Worm (Caenorhabditis elegans) whole organism, young adult: ENCODE measurements around the gene K09E2.3.
A peak's percentile ranks its signal among the peaks of the same experiment; 100 is the strongest.

Experiments used
- B0019.2 ChIP-seq: fragments of 200-800 bp; sonication (Bioruptor generic); conservative IDR thresholded peaks from 2 replicates; pipeline ENCODE4 v1.3.6; 2022; ENCODE audit warnings: missing genetic modification reagents, missing genetic modification characterization, missing compliant biosample characterization
- F10E7.11 ChIP-seq: sonication (generic microtip); optimal IDR thresholded peaks from 2 replicates; lab custom pipeline; 2017; ENCODE audit warnings: mild to moderate bottlenecking, missing genetic modification characterization, moderate library complexity, missing compliant biosample characterization
- F49E8.2 ChIP-seq: sonication (generic microtip); optimal IDR thresholded peaks from 3 replicates; lab custom pipeline; 2017; ENCODE audit warnings: missing genetic modification characterization, mild to moderate bottlenecking, missing compliant biosample characterization, antibody characterized with exemption, moderate library complexity; ENCODE audit not compliant: insufficient read depth
- Y53G8AR.9 ChIP-seq: fragments of 200-800 bp; sonication (Bioruptor generic); conservative IDR thresholded peaks from 2 replicates; pipeline ENCODE4 v1.3.6; 2022; ENCODE audit warnings: missing genetic modification reagents, missing genetic modification characterization, missing compliant biosample characterization
- Y79H2A.3 ChIP-seq: fragments of 200-800 bp; sonication (Bioruptor generic); conservative IDR thresholded peaks from 2 replicates; pipeline ENCODE4 v1.3.6; 2022; ENCODE audit warnings: missing genetic modification reagents, missing genetic modification characterization, missing compliant biosample characterization
- Y95B8A.8 ChIP-seq: fragments of 200-800 bp; sonication (Bioruptor generic); IDR thresholded peaks from 2 replicates; pipeline ENCODE4 v1.3.6; 2022; ENCODE audit warnings: missing genetic modification reagents, missing genetic modification characterization, missing compliant biosample characterization
- akir-1 ChIP-seq: fragments of 200-800 bp; sonication (Bioruptor generic); optimal IDR thresholded peaks from 2 replicates; lab custom pipeline; 2018; ENCODE audit warnings: mild to moderate bottlenecking, missing genetic modification characterization, moderate library complexity, missing compliant biosample characterization
- atf-7 ChIP-seq: sonication (generic microtip); optimal IDR thresholded peaks from 2 replicates; lab custom pipeline; 2017; ENCODE audit warnings: mild to moderate bottlenecking, missing genetic modification characterization, missing compliant biosample characterization
- attf-5 ChIP-seq: fragments of 200-800 bp; sonication (Bioruptor generic); optimal IDR thresholded peaks from 2 replicates; lab custom pipeline; 2018; ENCODE audit warnings: mild to moderate bottlenecking, missing genetic modification characterization, missing compliant biosample characterization
- attf-6 ChIP-seq: fragments of 200-800 bp; sonication (Bioruptor generic); IDR thresholded peaks from 2 replicates; pipeline ENCODE4 v1.3.6; 2022; ENCODE audit warnings: missing genetic modification reagents, missing genetic modification characterization, missing compliant biosample characterization
- cebp-1 ChIP-seq, 2 experiments: fragments of 200-800 bp in 1 of 2; sonication (Bioruptor generic) in 1 of 2; sonication (generic microtip) in 1 of 2; IDR thresholded peaks in 1 of 2; optimal IDR thresholded peaks in 1 of 2; 2 replicates each; pipeline versions ENCODE4 v1.3.6 to Lab custom; 2017 to 2022; ENCODE audit warnings: missing compliant biosample characterization in 2 of 2, missing genetic modification characterization in 2 of 2, mild to moderate bottlenecking in 1 of 2, missing genetic modification reagents in 1 of 2, moderate library complexity in 1 of 2
- cebp-2 ChIP-seq: fragments of 200-800 bp; sonication (Bioruptor generic); IDR thresholded peaks from 2 replicates; pipeline ENCODE4 v1.3.6; 2022; ENCODE audit warnings: missing genetic modification characterization, missing compliant biosample characterization
- ceh-91 ChIP-seq: fragments of 200-800 bp; sonication (Bioruptor generic); IDR thresholded peaks from 2 replicates; pipeline ENCODE4 v1.3.6; 2022; ENCODE audit warnings: missing genetic modification reagents, missing genetic modification characterization, missing compliant biosample characterization
- dox-1 ChIP-seq: fragments of 200-800 bp; sonication (Bioruptor generic); IDR thresholded peaks from 2 replicates; pipeline ENCODE4 v1.3.6; 2022; ENCODE audit warnings: missing genetic modification reagents, missing genetic modification characterization, missing compliant biosample characterization
- dpff-1 ChIP-seq: sonication (generic microtip); optimal IDR thresholded peaks from 2 replicates; lab custom pipeline; 2017; ENCODE audit warnings: mild to moderate bottlenecking, missing genetic modification characterization, missing compliant biosample characterization
- egl-44 ChIP-seq: fragments of 200-800 bp; sonication (Bioruptor generic); IDR thresholded peaks from 2 replicates; pipeline ENCODE4 v1.3.6; 2022; ENCODE audit warnings: missing genetic modification reagents, missing genetic modification characterization, missing compliant biosample characterization
- hlh-12 ChIP-seq: sonication (generic microtip); optimal IDR thresholded peaks from 2 replicates; lab custom pipeline; 2016; ENCODE audit warnings: missing genetic modification characterization, missing compliant biosample characterization
- hmg-20 ChIP-seq: fragments of 200-800 bp; sonication (Bioruptor generic); IDR thresholded peaks from 2 replicates; pipeline ENCODE4 v1.3.6; 2022; ENCODE audit warnings: missing genetic modification reagents, missing genetic modification characterization, missing compliant biosample characterization
- hsf-1 ChIP-seq: fragments of 200-800 bp; sonication (Bioruptor generic); IDR thresholded peaks from 2 replicates; pipeline ENCODE4 v1.3.6; 2022; ENCODE audit warnings: missing genetic modification reagents, missing genetic modification characterization, missing compliant biosample characterization
- lag-1 ChIP-seq: fragments of 200-800 bp; sonication (Bioruptor generic); IDR thresholded peaks from 2 replicates; pipeline ENCODE4 v1.3.6; 2022; ENCODE audit warnings: missing genetic modification reagents, missing genetic modification characterization, missing compliant biosample characterization
- let-526 ChIP-seq: fragments of 200-800 bp; sonication (Bioruptor generic); IDR thresholded peaks from 2 replicates; pipeline ENCODE4 v1.3.6; 2022; ENCODE audit warnings: missing genetic modification reagents, missing genetic modification characterization, missing compliant biosample characterization
- let-607 ChIP-seq, 2 experiments: fragments of 200-800 bp in 1 of 2; sonication (Bioruptor generic) in 1 of 2; sonication (generic microtip) in 1 of 2; optimal IDR thresholded peaks; 2 replicates each; lab custom pipeline; 2016 to 2018; ENCODE audit warnings: mild to moderate bottlenecking in 2 of 2, missing compliant biosample characterization in 2 of 2, missing genetic modification characterization in 2 of 2, moderate library complexity in 2 of 2, missing genotype in 1 of 2
- lin-40 ChIP-seq: sonication (generic microtip); optimal IDR thresholded peaks from 2 replicates; lab custom pipeline; 2016; ENCODE audit warnings: missing genetic modification characterization, mild to moderate bottlenecking, missing compliant biosample characterization, missing genotype, missing genetic modification reagents
- lir-1 ChIP-seq: fragments of 200-800 bp; sonication (Bioruptor generic); conservative IDR thresholded peaks from 2 replicates; pipeline ENCODE4 v1.3.6; 2022; ENCODE audit warnings: missing genetic modification reagents, missing genetic modification characterization, missing compliant biosample characterization
- madf-3 ChIP-seq: fragments of 200-800 bp; sonication (Bioruptor generic); IDR thresholded peaks from 2 replicates; pipeline ENCODE4 v1.3.6; 2022; ENCODE audit warnings: missing genetic modification reagents, missing genetic modification characterization, missing compliant biosample characterization
- nhr-120 ChIP-seq: fragments of 200-800 bp; sonication (Bioruptor generic); IDR thresholded peaks from 2 replicates; pipeline ENCODE4 v1.3.6; 2022; ENCODE audit warnings: missing genetic modification characterization, missing compliant biosample characterization
- nhr-179 ChIP-seq: sonication (generic microtip); optimal IDR thresholded peaks from 2 replicates; lab custom pipeline; 2016; ENCODE audit warnings: mild to moderate bottlenecking, missing genetic modification characterization, missing compliant biosample characterization
- nhr-80 ChIP-seq: sonication (generic microtip); optimal IDR thresholded peaks from 2 replicates; lab custom pipeline; 2016; ENCODE audit warnings: missing genetic modification characterization, missing compliant biosample characterization
- pha-4 ChIP-seq: fragments of 150-350 bp; sonication (generic microtip); optimal IDR thresholded peaks from 2 replicates; lab custom pipeline; 2014; ENCODE audit warnings: missing biosample characterization, missing genetic modification reagents, missing genetic modification characterization
- rcor-1 ChIP-seq: fragments of 200-800 bp; sonication (Bioruptor generic); IDR thresholded peaks from 2 replicates; pipeline ENCODE4 v1.3.6; 2022; ENCODE audit warnings: missing genetic modification reagents, missing genetic modification characterization, missing compliant biosample characterization
- snpc-1.1 ChIP-seq: sonication (generic microtip); optimal IDR thresholded peaks from 2 replicates; lab custom pipeline; 2017; ENCODE audit warnings: missing genetic modification characterization, mild to moderate bottlenecking, missing compliant biosample characterization, antibody characterized with exemption, moderate library complexity, missing genotype, missing genetic modification reagents; ENCODE audit not compliant: insufficient read depth
- snpc-4 ChIP-seq, 5 experiments: fragments of 150-350 bp in 1 of 5; sonication (generic microtip) in 4 of 5; optimal IDR thresholded peaks; 2 replicates each; lab custom pipeline; 2014 to 2018; ENCODE audit warnings: missing genetic modification characterization in 5 of 5, missing biosample characterization in 3 of 5, antibody characterized with exemption in 2 of 5, mild to moderate bottlenecking in 2 of 5, missing compliant biosample characterization in 2 of 5, missing genotype in 2 of 5, moderate library complexity in 2 of 5, missing genetic modification reagents in 1 of 5
- ztf-22 ChIP-seq: fragments of 200-800 bp; sonication (Bioruptor generic); optimal IDR thresholded peaks from 2 replicates; lab custom pipeline; 2018; ENCODE audit warnings: mild to moderate bottlenecking, missing genetic modification characterization, moderate library complexity, missing compliant biosample characterization
- ztf-28 ChIP-seq: fragments of 200-800 bp; sonication (Bioruptor generic); IDR thresholded peaks from 2 replicates; pipeline ENCODE4 v1.3.6; 2022; ENCODE audit warnings: missing genetic modification reagents, missing genetic modification characterization, missing compliant biosample characterization
- ztf-6 ChIP-seq: fragments of 200-800 bp; sonication (Bioruptor generic); IDR thresholded peaks from 2 replicates; pipeline ENCODE4 v1.3.6; 2022; ENCODE audit warnings: missing genetic modification reagents, missing genetic modification characterization, missing compliant biosample characterization

K09E2.3 gene

DNA sequence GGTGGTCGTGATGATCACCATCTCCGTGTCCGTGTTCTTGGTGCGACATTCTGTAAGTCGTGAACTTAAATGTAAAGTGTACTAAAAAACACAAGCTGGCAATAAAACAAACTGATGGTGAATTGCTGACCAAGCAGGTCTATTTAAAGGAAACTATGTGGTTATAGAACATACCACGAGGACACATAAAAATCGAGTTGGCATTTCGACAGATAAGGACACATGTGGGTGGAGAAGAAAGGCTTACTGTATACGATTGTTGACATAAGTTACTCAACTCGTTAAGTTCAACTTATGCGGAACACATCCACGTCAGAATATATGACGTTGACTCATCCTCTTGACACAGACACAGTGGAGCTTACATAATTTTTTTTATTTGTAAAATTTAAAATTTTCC is 46.0 kb downstream of the K09E2.3 start, which contains the start of gene F53A9.8:
Gene F53A9.8 (minus strand): TSS at position 49 of the 400 bp plus-strand sequence.
- TF ChIP-seq madf-3 (no peak), F10E7.11 (tag; lab: Kevin White, UChicago) (no peak), ztf-22 (GFP tag; lab: Kevin White, UChicago) (peak; percentile 28), nhr-120 (GFP tag; lab: Robert Waterston, UW) (0 out of 2 replicates have a peak, but pooled peaks have one; percentile 1), Y53G8AR.9 (GFP tag; lab: Robert Waterston, UW) (no peak), cebp-1 (GFP tag; IDR thresholded peaks at IDR 0.05; lab: Robert Waterston, UW) (no peak), cebp-1 (tag; optimal IDR thresholded peaks at IDR 0.05; lab: Kevin White, UChicago) (peak; percentile 7), nhr-80 (tag; lab: Kevin White, UChicago) (peak; percentile 21), dox-1 (GFP tag; lab: Robert Waterston, UW) (0 out of 2 replicates have a peak, but pooled peaks have one; percentile 9)

DNA sequence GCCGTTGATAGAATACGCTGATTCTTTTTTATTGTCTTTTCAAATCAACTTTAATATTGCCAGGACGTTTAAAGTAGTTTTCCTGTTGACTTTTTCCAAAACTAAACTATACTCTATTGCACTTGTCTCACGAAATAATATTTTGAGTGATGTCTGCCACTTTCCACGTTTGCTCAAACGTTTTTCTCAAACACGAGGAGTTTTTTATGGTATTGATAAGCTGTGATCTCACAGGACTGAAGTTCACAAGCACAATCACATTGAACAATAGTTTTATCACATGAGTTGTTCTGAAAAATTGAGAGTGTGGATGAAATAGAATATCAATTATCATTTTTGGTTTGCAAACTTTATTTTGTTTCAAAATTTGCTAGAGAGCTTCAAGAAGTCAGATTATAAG is 47.0 kb downstream of the K09E2.3 start:
- TF ChIP-seq ceh-91 (no peak), ztf-22 (GFP tag; lab: Kevin White, UChicago) (peak; percentile 9), nhr-179 (tag; lab: Kevin White, UChicago) (no peak), let-607 (tag; optimal IDR thresholded peaks at IDR 0.05; lab: Kevin White, UChicago) (peak in 1 of 2 experiments; percentile 1), nhr-80 (tag; lab: Kevin White, UChicago) (peak; percentile 67), hmg-20 (GFP tag; lab: Robert Waterston, UW) (no peak)

DNA sequence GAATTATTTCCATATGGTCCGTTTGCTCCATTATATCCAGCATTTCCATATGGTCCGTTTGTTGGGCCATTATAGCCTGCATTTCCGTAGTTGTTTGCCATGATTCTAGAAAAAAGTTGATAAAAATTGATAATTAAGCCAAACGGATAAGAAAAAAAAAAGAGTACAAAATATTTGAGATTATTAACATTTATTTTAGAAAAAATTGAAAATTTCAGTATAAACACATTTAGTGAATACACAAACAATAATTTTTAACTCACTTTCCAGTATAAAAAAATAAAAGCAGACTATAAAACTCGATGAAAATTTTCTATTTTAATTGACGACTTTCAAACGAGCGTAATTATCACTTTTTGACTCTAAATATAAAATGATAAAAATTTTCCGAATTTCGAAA is 47.8 kb downstream of the K09E2.3 start, which contains the start of gene F53A9.9:
Gene F53A9.9 (minus strand): TSS at position 101 of the 400 bp plus-strand sequence.
- TF ChIP-seq attf-6 (GFP tag; lab: Robert Waterston, UW) (no peak), Y79H2A.3 (no peak), ztf-28 (GFP tag; lab: Robert Waterston, UW) (no peak), pha-4 (no peak), snpc-4 (GFP tag; optimal IDR thresholded peaks at IDR 0.05; lab: Kevin White, UChicago) (no peak), snpc-4 (tag; optimal IDR thresholded peaks at IDR 0.05; lab: Kevin White, UChicago) (no peak), F49E8.2 (tag; lab: Kevin White, UChicago) (no peak), attf-5 (GFP tag; lab: Kevin White, UChicago) (no peak), hsf-1 (GFP tag; lab: Robert Waterston, UW) (no peak), rcor-1 (GFP tag; lab: Robert Waterston, UW) (no peak), akir-1 (GFP tag; lab: Kevin White, UChicago) (no peak), let-526 (GFP tag; lab: Robert Waterston, UW) (no peak), lin-40 (tag; lab: Kevin White, UChicago) (no peak), B0019.2 (GFP tag; lab: Robert Waterston, UW) (no peak), atf-7 (tag; lab: Kevin White, UChicago) (no peak)

DNA sequence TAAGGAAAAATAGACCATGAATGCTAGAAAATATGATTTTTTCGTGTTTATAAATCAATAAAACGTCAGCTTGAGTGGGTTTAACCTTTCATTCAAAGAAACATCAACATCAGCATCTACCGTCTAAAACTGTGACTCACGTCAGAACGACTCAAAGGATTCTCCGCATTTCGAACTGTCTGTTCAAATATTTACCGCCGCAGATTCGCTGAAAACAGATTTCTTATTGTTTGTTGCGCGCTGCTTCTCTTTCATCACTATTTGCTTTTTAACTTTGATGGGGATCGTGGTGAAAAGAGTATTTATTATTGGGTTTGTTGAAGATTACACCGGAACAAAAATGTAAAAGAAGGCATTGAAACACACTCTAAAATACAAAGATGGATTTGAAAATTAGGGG is 48.4 kb downstream of the K09E2.3 start:
- TF ChIP-seq lir-1 (GFP tag; lab: Robert Waterston, UW) (no peak), egl-44 (GFP tag; lab: Robert Waterston, UW) (no peak), Y95B8A.8 (GFP tag; lab: Robert Waterston, UW) (no peak), dpff-1 (tag; lab: Kevin White, UChicago) (no peak), hlh-12 (tag; lab: Kevin White, UChicago) (no peak), ztf-28 (GFP tag; lab: Robert Waterston, UW) (no peak), snpc-1.1 (tag; lab: Kevin White, UChicago) (no peak), cebp-2 (GFP tag; lab: Robert Waterston, UW) (no peak), lag-1 (GFP tag; lab: Robert Waterston, UW) (no peak), ztf-6 (GFP tag; lab: Robert Waterston, UW) (no peak)
- TF ChIP-seq, all 124 proteins: peak for 0
